Worm (Caenorhabditis elegans) whole organism, young adult: ENCODE data around the gene gsp-1.

ENCODE experiments used
- B0019.2 ChIP-seq: fragments of 200-800 bp; sonication (Bioruptor generic); conservative IDR thresholded peaks from 2 replicates; pipeline ENCODE4 v1.3.6; 2022; ENCODE audit warnings: missing genetic modification reagents, missing genetic modification characterization, missing compliant biosample characterization
- B0261.1 ChIP-seq: sonication (generic microtip); optimal IDR thresholded peaks from 2 replicates; lab custom pipeline; 2016; ENCODE audit warnings: mild to moderate bottlenecking, missing genetic modification characterization, moderate library complexity, missing compliant biosample characterization
- F10E7.11 ChIP-seq: sonication (generic microtip); optimal IDR thresholded peaks from 2 replicates; lab custom pipeline; 2017; ENCODE audit warnings: mild to moderate bottlenecking, missing genetic modification characterization, moderate library complexity, missing compliant biosample characterization
- F22D6.2 ChIP-seq: sonication (generic microtip); optimal IDR thresholded peaks from 2 replicates; lab custom pipeline; 2016; ENCODE audit warnings: mild to moderate bottlenecking, missing genetic modification characterization, missing compliant biosample characterization
- F23B12.7 ChIP-seq: sonication (generic microtip); optimal IDR thresholded peaks from 2 replicates; lab custom pipeline; 2017; ENCODE audit warnings: missing genetic modification characterization, mild to moderate bottlenecking, missing compliant biosample characterization, antibody characterized with exemption, moderate library complexity; ENCODE audit not compliant: insufficient read depth
- F49E8.2 ChIP-seq: sonication (generic microtip); optimal IDR thresholded peaks from 3 replicates; lab custom pipeline; 2017; ENCODE audit warnings: missing genetic modification characterization, mild to moderate bottlenecking, missing compliant biosample characterization, antibody characterized with exemption, moderate library complexity; ENCODE audit not compliant: insufficient read depth
- K12H6.12 ChIP-seq: fragments of 200-800 bp; sonication (Bioruptor generic); optimal IDR thresholded peaks from 2 replicates; lab custom pipeline; 2018; ENCODE audit warnings: mild to moderate bottlenecking, missing genetic modification characterization, missing compliant biosample characterization
- Y56A3A.18 ChIP-seq: fragments of 200-800 bp; sonication (Bioruptor generic); IDR thresholded peaks from 2 replicates; pipeline ENCODE4 v1.3.6; 2022; ENCODE audit warnings: missing genetic modification reagents, missing genetic modification characterization, missing compliant biosample characterization
- Y67H2A.10 ChIP-seq: fragments of 200-800 bp; sonication (Bioruptor generic); conservative IDR thresholded peaks from 2 replicates; pipeline ENCODE4 v1.3.6; 2022; ENCODE audit warnings: missing genetic modification reagents, missing genetic modification characterization, missing compliant biosample characterization
- ZK185.1 ChIP-seq: sonication (generic microtip); optimal IDR thresholded peaks from 2 replicates; lab custom pipeline; 2016; ENCODE audit warnings: mild to moderate bottlenecking, missing genetic modification characterization, missing compliant biosample characterization; ENCODE audit not compliant: poor library complexity, severe bottlenecking
- akir-1 ChIP-seq: fragments of 200-800 bp; sonication (Bioruptor generic); optimal IDR thresholded peaks from 2 replicates; lab custom pipeline; 2018; ENCODE audit warnings: mild to moderate bottlenecking, missing genetic modification characterization, moderate library complexity, missing compliant biosample characterization
- aptf-2 ChIP-seq: fragments of 200-800 bp; sonication (Bioruptor generic); conservative IDR thresholded peaks from 2 replicates; pipeline ENCODE4 v1.3.6; 2022; ENCODE audit warnings: missing genetic modification reagents, missing genetic modification characterization, missing compliant biosample characterization
- attf-3 ChIP-seq: fragments of 200-800 bp; sonication (Bioruptor generic); conservative IDR thresholded peaks from 2 replicates; pipeline ENCODE4 v1.3.6; 2022; ENCODE audit warnings: missing genetic modification reagents, missing genetic modification characterization, missing compliant biosample characterization
- attf-5 ChIP-seq: fragments of 200-800 bp; sonication (Bioruptor generic); optimal IDR thresholded peaks from 2 replicates; lab custom pipeline; 2018; ENCODE audit warnings: mild to moderate bottlenecking, missing genetic modification characterization, missing compliant biosample characterization
- ceh-100 ChIP-seq: fragments of 200-800 bp; sonication (Bioruptor generic); IDR thresholded peaks from 2 replicates; pipeline ENCODE4 v1.3.6; 2022; ENCODE audit warnings: missing genetic modification reagents, missing genetic modification characterization, missing compliant biosample characterization
- ceh-40 ChIP-seq: fragments of 200-800 bp; sonication (Bioruptor generic); IDR thresholded peaks from 2 replicates; pipeline ENCODE4 v1.3.6; 2022; ENCODE audit warnings: missing genetic modification characterization, missing compliant biosample characterization
- ceh-58 ChIP-seq: fragments of 200-800 bp; sonication (Bioruptor generic); IDR thresholded peaks from 2 replicates; pipeline ENCODE4 v1.3.6; 2022; ENCODE audit warnings: missing genetic modification characterization, missing compliant biosample characterization
- dpff-1 ChIP-seq: sonication (generic microtip); optimal IDR thresholded peaks from 2 replicates; lab custom pipeline; 2017; ENCODE audit warnings: mild to moderate bottlenecking, missing genetic modification characterization, missing compliant biosample characterization
- dpl-1 ChIP-seq: fragments of 150-350 bp; optimal IDR thresholded peaks from 2 replicates; lab custom pipeline; 2014; ENCODE audit warnings: missing biosample characterization, missing genetic modification reagents, missing genetic modification characterization
- egl-18 ChIP-seq: fragments of 200-800 bp; sonication (Bioruptor generic); IDR thresholded peaks from 2 replicates; pipeline ENCODE4 v1.3.6; 2022; ENCODE audit warnings: missing genetic modification reagents, missing genetic modification characterization, missing compliant biosample characterization
- egrh-3 ChIP-seq: fragments of 200-800 bp; sonication (Bioruptor generic); IDR thresholded peaks from 2 replicates; pipeline ENCODE4 v1.3.6; 2022; ENCODE audit warnings: missing genetic modification reagents, missing genetic modification characterization, missing compliant biosample characterization
- him-1 ChIP-seq: sonication (generic microtip); optimal IDR thresholded peaks from 2 replicates; lab custom pipeline; 2016; ENCODE audit warnings: missing genotype, missing genetic modification reagents, missing genetic modification characterization, missing compliant biosample characterization
- hlh-26 ChIP-seq: fragments of 200-800 bp; sonication (Bioruptor generic); conservative IDR thresholded peaks from 2 replicates; pipeline ENCODE4 v1.3.6; 2022; ENCODE audit warnings: missing genetic modification reagents, missing genetic modification characterization, missing compliant biosample characterization
- hrde-1 ChIP-seq: sonication (generic microtip); optimal IDR thresholded peaks from 2 replicates; lab custom pipeline; 2016; ENCODE audit warnings: missing genetic modification characterization, mild to moderate bottlenecking, missing compliant biosample characterization, moderate library complexity, missing genotype, missing genetic modification reagents, borderline replicate concordance
- lin-35 ChIP-seq, 3 experiments: fragments of 150-350 bp in 2 of 3; sonication (generic microtip) in 1 of 3; optimal IDR thresholded peaks; 2 replicates each; lab custom pipeline; 2014 to 2018; ENCODE audit warnings: missing biosample characterization in 3 of 3, missing genetic modification characterization in 3 of 3, missing genetic modification reagents in 3 of 3
- lsy-27 ChIP-seq: sonication (generic microtip); optimal IDR thresholded peaks from 2 replicates; lab custom pipeline; 2017; ENCODE audit warnings: missing genetic modification characterization, mild to moderate bottlenecking, missing compliant biosample characterization, antibody characterized with exemption, missing genotype, borderline replicate concordance; ENCODE audit not compliant: insufficient read depth
- madf-3 ChIP-seq: fragments of 200-800 bp; sonication (Bioruptor generic); IDR thresholded peaks from 2 replicates; pipeline ENCODE4 v1.3.6; 2022; ENCODE audit warnings: missing genetic modification reagents, missing genetic modification characterization, missing compliant biosample characterization
- mel-28 ChIP-seq: sonication (generic microtip); optimal IDR thresholded peaks from 2 replicates; lab custom pipeline; 2016; ENCODE audit warnings: borderline replicate concordance, mild to moderate bottlenecking, missing genetic modification characterization, missing compliant biosample characterization
- nhr-120 ChIP-seq: fragments of 200-800 bp; sonication (Bioruptor generic); IDR thresholded peaks from 2 replicates; pipeline ENCODE4 v1.3.6; 2022; ENCODE audit warnings: missing genetic modification characterization, missing compliant biosample characterization
- nhr-27 ChIP-seq: fragments of 200-800 bp; sonication (Bioruptor generic); optimal IDR thresholded peaks from 2 replicates; lab custom pipeline; 2018; ENCODE audit warnings: mild to moderate bottlenecking, missing genetic modification characterization, moderate library complexity, missing compliant biosample characterization
- pha-4 ChIP-seq: fragments of 150-350 bp; sonication (generic microtip); optimal IDR thresholded peaks from 2 replicates; lab custom pipeline; 2014; ENCODE audit warnings: missing biosample characterization, missing genetic modification reagents, missing genetic modification characterization
- rec-8 ChIP-seq, 2 experiments: sonication (generic microtip); optimal IDR thresholded peaks; 2 replicates each; lab custom pipeline; 2016; ENCODE audit warnings: mild to moderate bottlenecking in 2 of 2, missing genetic modification characterization in 2 of 2, missing genetic modification reagents in 2 of 2, missing genotype in 2 of 2, missing biosample characterization in 1 of 2, missing compliant biosample characterization in 1 of 2, moderate library complexity in 1 of 2
- sea-2 ChIP-seq: fragments of 200-800 bp; sonication (Bioruptor generic); IDR thresholded peaks from 2 replicates; pipeline ENCODE4 v1.3.6; 2022; ENCODE audit warnings: missing genetic modification characterization, missing compliant biosample characterization
- somi-1 ChIP-seq: fragments of 200-800 bp; sonication (Bioruptor generic); optimal IDR thresholded peaks from 2 replicates; lab custom pipeline; 2018; ENCODE audit warnings: mild to moderate bottlenecking, missing genetic modification characterization, missing compliant biosample characterization
- xnd-1 ChIP-seq: sonication (generic microtip); optimal IDR thresholded peaks from 2 replicates; lab custom pipeline; 2016; ENCODE audit warnings: missing genotype, missing genetic modification reagents, missing genetic modification characterization, missing compliant biosample characterization
- ztf-26 ChIP-seq: sonication (generic microtip); optimal IDR thresholded peaks from 2 replicates; lab custom pipeline; 2017; ENCODE audit warnings: missing genetic modification characterization, missing compliant biosample characterization
- ztf-6 ChIP-seq: fragments of 200-800 bp; sonication (Bioruptor generic); IDR thresholded peaks from 2 replicates; pipeline ENCODE4 v1.3.6; 2022; ENCODE audit warnings: missing genetic modification reagents, missing genetic modification characterization, missing compliant biosample characterization

gsp-1 gene

DNA sequence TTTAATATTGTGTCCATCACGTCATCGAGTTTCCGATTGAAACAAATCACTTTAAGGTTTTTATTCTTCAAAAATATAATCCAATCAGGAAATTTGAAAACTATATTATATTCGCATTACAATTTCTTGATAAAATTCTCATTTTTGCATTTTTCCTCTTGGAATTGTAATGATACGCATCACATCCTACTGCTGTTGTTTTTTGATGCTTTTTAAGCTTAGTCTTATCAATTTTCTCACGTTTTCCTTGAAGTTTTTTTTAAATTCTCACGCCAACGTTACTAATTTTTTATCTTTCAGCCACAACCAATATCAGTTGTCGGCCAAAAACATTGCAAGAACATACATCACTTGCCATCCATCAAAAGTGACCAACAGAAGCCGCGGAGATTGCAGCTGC, at the start of gene gsp-1:
Gene gsp-1 (plus strand): TSS at position 301 of the 400 bp plus-strand sequence.
- TF ChIP-seq ZK185.1 (tag; lab: Kevin White, UChicago) (no peak), egl-18 (no peak), xnd-1 (tag; lab: Kevin White, UChicago) (no peak), rec-8 (tag; optimal IDR thresholded peaks at IDR 0.05; lab: Kevin White, UChicago) (no peak), ceh-58 (GFP tag; lab: Robert Waterston, UW) (no peak), pha-4 (tag; lab: Kevin White, UChicago) (no peak), sea-2 (GFP tag; lab: Robert Waterston, UW) (no peak), attf-5 (GFP tag; lab: Kevin White, UChicago) (no peak), ztf-6 (GFP tag; lab: Robert Waterston, UW) (no peak), ceh-40 (no peak), attf-3 (GFP tag; lab: Robert Waterston, UW) (no peak)

DNA sequence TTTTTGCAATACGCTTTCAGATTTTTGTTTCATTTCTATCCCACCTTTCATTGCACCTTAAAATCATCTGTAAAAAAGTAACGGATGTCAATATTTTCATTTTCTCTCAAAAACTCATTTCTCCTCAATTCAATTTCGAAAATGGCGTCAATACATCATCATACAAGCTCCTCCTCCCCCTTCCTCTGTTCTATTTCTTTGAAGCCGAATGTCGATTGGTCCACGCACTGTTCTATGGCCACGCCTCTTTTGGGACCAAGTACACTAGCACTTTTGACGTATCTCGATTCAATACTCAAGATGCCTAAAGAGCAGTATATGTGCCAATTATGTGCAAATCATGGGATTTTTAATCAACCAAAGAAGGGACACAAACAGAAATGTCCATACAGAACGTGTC, 49.5 kb upstream of the gsp-1 start, which contains the start of gene mab-23:
Gene mab-23 (plus strand): TSS at position 301 of the 400 bp plus-strand sequence.
- no peak for TF ChIP-seq dpl-1 (GFP tag; lab: Kevin White, UChicago)
- TF ChIP-seq ZK185.1 (tag; lab: Kevin White, UChicago), result no peak
- TF ChIP-seq F22D6.2 (tag; lab: Kevin White, UChicago), result no peak
- no peak for TF ChIP-seq attf-3 (GFP tag; lab: Robert Waterston, UW)
- TF ChIP-seq lsy-27 (tag; lab: Kevin White, UChicago), result no peak
- no peak for TF ChIP-seq B0019.2 (GFP tag; lab: Robert Waterston, UW)
- TF ChIP-seq sea-2 (GFP tag; lab: Robert Waterston, UW), result no peak
- TF ChIP-seq F10E7.11, result no peak
- no peak for TF ChIP-seq lin-35 (GFP tag; optimal IDR thresholded peaks at IDR 0.05; lab: Kevin White, UChicago)
- TF ChIP-seq Y56A3A.18 (GFP tag; lab: Robert Waterston, UW), result no peak
- TF ChIP-seq akir-1, result no peak
- no peak for TF ChIP-seq madf-3 (GFP tag; lab: Robert Waterston, UW)
- no peak for TF ChIP-seq F23B12.7 (tag; lab: Kevin White, UChicago)
- no peak for TF ChIP-seq aptf-2 (GFP tag; lab: Robert Waterston, UW)
- no peak for TF ChIP-seq K12H6.12 (tag; lab: Kevin White, UChicago)
- TF ChIP-seq ztf-26 (tag; lab: Kevin White, UChicago), result no peak
- no peak for TF ChIP-seq hrde-1 (tag; lab: Kevin White, UChicago)
- no peak for TF ChIP-seq mel-28 (tag; lab: Kevin White, UChicago)
- TF ChIP-seq, all 124 proteins: peak for 0

DNA sequence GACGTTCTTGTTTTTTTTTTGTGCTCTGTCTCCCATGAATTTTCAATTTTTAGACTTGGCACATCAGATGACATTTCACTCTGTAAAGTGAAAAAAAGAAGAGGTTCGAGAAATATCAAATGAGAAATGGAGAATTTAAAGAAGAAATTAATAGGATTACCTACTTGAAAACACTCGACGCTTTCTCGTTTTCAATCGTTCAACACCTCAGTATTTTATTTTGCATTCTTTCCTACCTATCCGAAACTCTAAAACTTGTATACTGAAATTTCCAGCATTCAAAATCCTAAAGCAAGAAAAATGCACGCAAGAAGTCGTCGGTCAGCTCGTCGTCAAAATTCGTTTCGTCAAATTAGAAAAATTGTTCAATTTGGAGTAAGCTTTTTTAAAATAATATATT, 46.5 kb upstream of the gsp-1 start, which contains the start of gene kvs-2:
Gene kvs-2 (plus strand): TSS at position 301 of the 400 bp plus-strand sequence.
- TF ChIP-seq B0261.1 (tag; lab: Kevin White, UChicago) (no peak), nhr-120 (GFP tag; lab: Robert Waterston, UW) (no peak), egrh-3 (no peak), lin-35 (GFP tag; optimal IDR thresholded peaks at IDR 0.05; lab: Kevin White, UChicago) (no peak), him-1 (tag; lab: Kevin White, UChicago) (no peak), nhr-27 (no peak), F49E8.2 (tag; lab: Kevin White, UChicago) (no peak), somi-1 (GFP tag; lab: Kevin White, UChicago) (no peak), Y67H2A.10 (GFP tag; lab: Robert Waterston, UW) (no peak), ceh-100 (no peak), egl-18 (no peak), dpff-1 (tag; lab: Kevin White, UChicago) (no peak), hlh-26 (GFP tag; lab: Robert Waterston, UW) (no peak)
